Worm (Caenorhabditis elegans) whole organism, L2 larva: ENCODE data around the gene twk-26.

Experiments
- ama-1 ChIP-seq: fragments of 150-350 bp; optimal IDR thresholded peaks from 2 replicates; lab custom pipeline; 2018; ENCODE audit warnings: inconsistent platforms
- blmp-1 ChIP-seq: sonication (generic microtip); optimal IDR thresholded peaks from 2 replicates; lab custom pipeline; 2017; ENCODE audit warnings: missing genetic modification characterization, mild to moderate bottlenecking, missing compliant biosample characterization, antibody characterized with exemption, moderate library complexity; ENCODE audit not compliant: insufficient read depth
- fos-1 ChIP-seq: fragments of 150-350 bp; optimal IDR thresholded peaks from 2 replicates; lab custom pipeline; 2014; ENCODE audit warnings: missing biosample characterization, missing genetic modification characterization
- lin-13 ChIP-seq: fragments of 150-350 bp; optimal IDR thresholded peaks from 2 replicates; lab custom pipeline; 2014; ENCODE audit warnings: missing biosample characterization, missing genetic modification reagents, missing genetic modification characterization
- unc-39 ChIP-seq: fragments of 150-350 bp; optimal IDR thresholded peaks from 2 replicates; lab custom pipeline; 2014; ENCODE audit warnings: missing biosample characterization, missing genetic modification characterization
- unc-62 ChIP-seq: fragments of 150-350 bp; optimal IDR thresholded peaks from 2 replicates; lab custom pipeline; 2014; ENCODE audit warnings: missing biosample characterization, missing genetic modification reagents, missing genetic modification characterization

ce11 chrX:3094304-3094703, 39.7 kb upstream of the twk-26 start, which contains the start of gene wrt-2:
- TF ChIP-seq ama-1 (no peak), unc-62 (no peak), blmp-1 (tag; lab: Kevin White, UChicago) (no peak), fos-1 (tag; lab: Kevin White, UChicago) (no peak), lin-13 (GFP tag; lab: Kevin White, UChicago) (no peak), unc-39 (tag; lab: Kevin White, UChicago) (no peak)
